Worm (Caenorhabditis elegans) whole organism, young adult: Measurements from ENCODE around the gene tkr-2.

Experiments
- B0019.2 ChIP-seq: fragments of 200-800 bp; sonication (Bioruptor generic); conservative IDR thresholded peaks from 2 replicates; pipeline ENCODE4 v1.3.6; 2022; ENCODE audit warnings: missing genetic modification reagents, missing genetic modification characterization, missing compliant biosample characterization
- B0035.1 ChIP-seq: sonication (generic microtip); optimal IDR thresholded peaks from 2 replicates; lab custom pipeline; 2016; ENCODE audit warnings: missing genetic modification characterization, mild to moderate bottlenecking, missing compliant biosample characterization, missing genotype, missing genetic modification reagents
- B0261.1 ChIP-seq: sonication (generic microtip); optimal IDR thresholded peaks from 2 replicates; lab custom pipeline; 2016; ENCODE audit warnings: mild to moderate bottlenecking, missing genetic modification characterization, moderate library complexity, missing compliant biosample characterization
- F10E7.11 ChIP-seq: sonication (generic microtip); optimal IDR thresholded peaks from 2 replicates; lab custom pipeline; 2017; ENCODE audit warnings: mild to moderate bottlenecking, missing genetic modification characterization, moderate library complexity, missing compliant biosample characterization
- F49E8.2 ChIP-seq: sonication (generic microtip); optimal IDR thresholded peaks from 3 replicates; lab custom pipeline; 2017; ENCODE audit warnings: missing genetic modification characterization, mild to moderate bottlenecking, missing compliant biosample characterization, antibody characterized with exemption, moderate library complexity; ENCODE audit not compliant: insufficient read depth
- F52B5.7 ChIP-seq: sonication (generic microtip); optimal IDR thresholded peaks from 2 replicates; lab custom pipeline; 2016; ENCODE audit warnings: mild to moderate bottlenecking, missing genetic modification characterization, missing compliant biosample characterization
- F57C9.4 ChIP-seq: sonication (generic microtip); optimal IDR thresholded peaks from 2 replicates; lab custom pipeline; 2017; ENCODE audit warnings: mild to moderate bottlenecking, missing genetic modification characterization, missing compliant biosample characterization
- T07F8.4 ChIP-seq: sonication (generic microtip); optimal IDR thresholded peaks from 2 replicates; lab custom pipeline; 2016; ENCODE audit warnings: mild to moderate bottlenecking, missing genetic modification characterization, moderate library complexity, missing compliant biosample characterization
- ZK185.1 ChIP-seq: sonication (generic microtip); optimal IDR thresholded peaks from 2 replicates; lab custom pipeline; 2016; ENCODE audit warnings: mild to moderate bottlenecking, missing genetic modification characterization, missing compliant biosample characterization; ENCODE audit not compliant: poor library complexity, severe bottlenecking
- aptf-2 ChIP-seq: fragments of 200-800 bp; sonication (Bioruptor generic); conservative IDR thresholded peaks from 2 replicates; pipeline ENCODE4 v1.3.6; 2022; ENCODE audit warnings: missing genetic modification reagents, missing genetic modification characterization, missing compliant biosample characterization
- atf-7 ChIP-seq: sonication (generic microtip); optimal IDR thresholded peaks from 2 replicates; lab custom pipeline; 2017; ENCODE audit warnings: mild to moderate bottlenecking, missing genetic modification characterization, missing compliant biosample characterization
- athp-1 ChIP-seq: sonication (generic microtip); optimal IDR thresholded peaks from 2 replicates; lab custom pipeline; 2017; ENCODE audit warnings: mild to moderate bottlenecking, missing genetic modification characterization, missing compliant biosample characterization
- attf-3 ChIP-seq: fragments of 200-800 bp; sonication (Bioruptor generic); conservative IDR thresholded peaks from 2 replicates; pipeline ENCODE4 v1.3.6; 2022; ENCODE audit warnings: missing genetic modification reagents, missing genetic modification characterization, missing compliant biosample characterization
- attf-6 ChIP-seq: fragments of 200-800 bp; sonication (Bioruptor generic); IDR thresholded peaks from 2 replicates; pipeline ENCODE4 v1.3.6; 2022; ENCODE audit warnings: missing genetic modification reagents, missing genetic modification characterization, missing compliant biosample characterization
- cebp-1 ChIP-seq, 2 experiments: fragments of 200-800 bp in 1 of 2; sonication (Bioruptor generic) in 1 of 2; sonication (generic microtip) in 1 of 2; IDR thresholded peaks in 1 of 2; optimal IDR thresholded peaks in 1 of 2; 2 replicates each; pipeline versions ENCODE4 v1.3.6 to Lab custom; 2017 to 2022; ENCODE audit warnings: missing compliant biosample characterization in 2 of 2, missing genetic modification characterization in 2 of 2, mild to moderate bottlenecking in 1 of 2, missing genetic modification reagents in 1 of 2, moderate library complexity in 1 of 2
- ceh-91 ChIP-seq: fragments of 200-800 bp; sonication (Bioruptor generic); IDR thresholded peaks from 2 replicates; pipeline ENCODE4 v1.3.6; 2022; ENCODE audit warnings: missing genetic modification reagents, missing genetic modification characterization, missing compliant biosample characterization
- dpff-1 ChIP-seq: sonication (generic microtip); optimal IDR thresholded peaks from 2 replicates; lab custom pipeline; 2017; ENCODE audit warnings: mild to moderate bottlenecking, missing genetic modification characterization, missing compliant biosample characterization
- egl-44 ChIP-seq: fragments of 200-800 bp; sonication (Bioruptor generic); IDR thresholded peaks from 2 replicates; pipeline ENCODE4 v1.3.6; 2022; ENCODE audit warnings: missing genetic modification reagents, missing genetic modification characterization, missing compliant biosample characterization
- fkh-3 ChIP-seq: sonication (generic microtip); optimal IDR thresholded peaks from 2 replicates; lab custom pipeline; 2016; ENCODE audit warnings: mild to moderate bottlenecking, missing genetic modification characterization, missing compliant biosample characterization
- hmg-1.2 ChIP-seq: fragments of 200-800 bp; sonication (Bioruptor generic); IDR thresholded peaks from 2 replicates; pipeline ENCODE4 v1.3.6; 2022; ENCODE audit warnings: missing genetic modification reagents, missing genetic modification characterization, missing compliant biosample characterization
- hmg-20 ChIP-seq: fragments of 200-800 bp; sonication (Bioruptor generic); IDR thresholded peaks from 2 replicates; pipeline ENCODE4 v1.3.6; 2022; ENCODE audit warnings: missing genetic modification reagents, missing genetic modification characterization, missing compliant biosample characterization
- let-607 ChIP-seq, 2 experiments: fragments of 200-800 bp in 1 of 2; sonication (Bioruptor generic) in 1 of 2; sonication (generic microtip) in 1 of 2; optimal IDR thresholded peaks; 2 replicates each; lab custom pipeline; 2016 to 2018; ENCODE audit warnings: mild to moderate bottlenecking in 2 of 2, missing compliant biosample characterization in 2 of 2, missing genetic modification characterization in 2 of 2, moderate library complexity in 2 of 2, missing genotype in 1 of 2
- lin-40 ChIP-seq: sonication (generic microtip); optimal IDR thresholded peaks from 2 replicates; lab custom pipeline; 2016; ENCODE audit warnings: missing genetic modification characterization, mild to moderate bottlenecking, missing compliant biosample characterization, missing genotype, missing genetic modification reagents
- lin-54 ChIP-seq: fragments of 200-800 bp; sonication (Bioruptor generic); optimal IDR thresholded peaks from 2 replicates; lab custom pipeline; 2018; ENCODE audit warnings: mild to moderate bottlenecking, missing genetic modification characterization, missing compliant biosample characterization
- lir-1 ChIP-seq: fragments of 200-800 bp; sonication (Bioruptor generic); conservative IDR thresholded peaks from 2 replicates; pipeline ENCODE4 v1.3.6; 2022; ENCODE audit warnings: missing genetic modification reagents, missing genetic modification characterization, missing compliant biosample characterization
- madf-10 ChIP-seq: sonication (generic microtip); optimal IDR thresholded peaks from 2 replicates; lab custom pipeline; 2016; ENCODE audit warnings: mild to moderate bottlenecking, missing genetic modification characterization, missing compliant biosample characterization
- mcd-1 ChIP-seq: fragments of 200-800 bp; sonication (Bioruptor generic); IDR thresholded peaks from 2 replicates; pipeline ENCODE4 v1.3.6; 2022; ENCODE audit warnings: missing genetic modification reagents, missing genetic modification characterization, missing compliant biosample characterization
- mel-28 ChIP-seq: sonication (generic microtip); optimal IDR thresholded peaks from 2 replicates; lab custom pipeline; 2016; ENCODE audit warnings: borderline replicate concordance, mild to moderate bottlenecking, missing genetic modification characterization, missing compliant biosample characterization
- mes-4 ChIP-seq: sonication (generic microtip); optimal IDR thresholded peaks from 2 replicates; lab custom pipeline; 2016; ENCODE audit warnings: missing genotype, missing genetic modification characterization, missing compliant biosample characterization
- mxl-1 ChIP-seq: sonication (generic microtip); optimal IDR thresholded peaks from 2 replicates; lab custom pipeline; 2016; ENCODE audit warnings: missing genetic modification characterization, missing compliant biosample characterization
- nfya-1 ChIP-seq: sonication (generic microtip); optimal IDR thresholded peaks from 2 replicates; lab custom pipeline; 2017; ENCODE audit warnings: antibody characterized with exemption, missing compliant biosample characterization, missing genetic modification characterization, borderline replicate concordance; ENCODE audit not compliant: insufficient read depth
- nfyb-1 ChIP-seq: fragments of 200-800 bp; sonication (Bioruptor generic); IDR thresholded peaks from 2 replicates; pipeline ENCODE4 v1.3.6; 2022; ENCODE audit warnings: missing genetic modification reagents, missing genetic modification characterization, missing compliant biosample characterization
- rec-8 ChIP-seq, 2 experiments: sonication (generic microtip); optimal IDR thresholded peaks; 2 replicates each; lab custom pipeline; 2016; ENCODE audit warnings: mild to moderate bottlenecking in 2 of 2, missing genetic modification characterization in 2 of 2, missing genetic modification reagents in 2 of 2, missing genotype in 2 of 2, missing biosample characterization in 1 of 2, missing compliant biosample characterization in 1 of 2, moderate library complexity in 1 of 2
- sdz-38 ChIP-seq: sonication (generic microtip); optimal IDR thresholded peaks from 2 replicates; lab custom pipeline; 2016; ENCODE audit warnings: missing genotype, missing genetic modification characterization, missing compliant biosample characterization
- snpc-1.1 ChIP-seq: sonication (generic microtip); optimal IDR thresholded peaks from 2 replicates; lab custom pipeline; 2017; ENCODE audit warnings: missing genetic modification characterization, mild to moderate bottlenecking, missing compliant biosample characterization, antibody characterized with exemption, moderate library complexity, missing genotype, missing genetic modification reagents; ENCODE audit not compliant: insufficient read depth
- snpc-3.4 ChIP-seq: sonication (generic microtip); optimal IDR thresholded peaks from 2 replicates; lab custom pipeline; 2017; ENCODE audit warnings: missing genetic modification characterization, mild to moderate bottlenecking, missing compliant biosample characterization, antibody characterized with exemption, moderate library complexity, missing genotype, missing genetic modification reagents
- sptf-2 ChIP-seq: fragments of 200-800 bp; sonication (Bioruptor generic); optimal IDR thresholded peaks from 2 replicates; lab custom pipeline; 2018; ENCODE audit warnings: mild to moderate bottlenecking, missing genetic modification characterization, missing compliant biosample characterization
- zfh-2 ChIP-seq: fragments of 200-800 bp; sonication (Bioruptor generic); conservative IDR thresholded peaks from 2 replicates; pipeline ENCODE4 v1.3.6; 2022; ENCODE audit warnings: missing genetic modification reagents, missing genetic modification characterization, missing compliant biosample characterization
- ztf-18 ChIP-seq: sonication (generic microtip); optimal IDR thresholded peaks from 2 replicates; lab custom pipeline; 2016; ENCODE audit warnings: missing genotype, mild to moderate bottlenecking, missing genetic modification characterization, missing compliant biosample characterization
- ztf-6 ChIP-seq: fragments of 200-800 bp; sonication (Bioruptor generic); IDR thresholded peaks from 2 replicates; pipeline ENCODE4 v1.3.6; 2022; ENCODE audit warnings: missing genetic modification reagents, missing genetic modification characterization, missing compliant biosample characterization

The tkr-2 gene

DNA sequence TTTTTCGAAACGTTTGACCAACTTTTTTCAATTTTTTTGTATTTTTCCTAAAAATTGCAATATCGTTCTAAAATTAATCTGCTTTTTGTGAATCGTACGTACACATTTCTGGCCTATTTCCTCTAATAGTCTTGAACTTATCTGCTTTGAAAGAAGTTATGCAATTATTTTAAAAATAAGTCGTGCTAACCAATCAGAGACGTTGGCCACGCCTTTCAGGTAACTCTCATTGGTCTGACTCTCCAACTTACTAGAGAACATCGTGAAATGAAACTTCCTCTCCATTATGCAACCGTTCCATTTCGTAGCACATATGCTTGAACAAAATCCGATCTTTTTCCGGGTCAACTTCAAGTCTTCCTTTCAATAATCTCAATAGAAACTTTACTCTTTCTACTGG is 42.3 kb upstream of the tkr-2 start:
- TF ChIP-seq attf-3 (GFP tag; lab: Robert Waterston, UW): no peak

DNA sequence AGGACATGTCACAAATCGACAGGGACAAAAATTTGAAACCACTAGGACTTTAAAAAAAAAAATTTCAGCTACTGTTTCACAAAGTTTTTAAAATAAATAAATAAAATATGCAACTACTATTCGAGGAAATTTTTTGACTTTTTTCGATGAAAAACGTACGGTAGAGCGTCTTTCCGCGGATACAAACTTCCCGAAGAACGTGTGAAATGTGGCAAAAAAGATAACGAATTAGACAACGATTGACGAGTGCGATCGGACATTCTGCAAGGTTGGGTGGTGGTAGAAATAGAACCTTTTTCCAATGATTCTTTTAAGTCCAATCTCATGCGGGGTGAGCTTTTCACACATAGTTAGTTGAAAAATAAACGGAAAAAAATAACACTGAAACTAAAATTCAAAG is 36.1 kb upstream of the tkr-2 start:
- TF ChIP-seq lin-54 (GFP tag; lab: Kevin White, UChicago) (no peak), mel-28 (no peak)

DNA sequence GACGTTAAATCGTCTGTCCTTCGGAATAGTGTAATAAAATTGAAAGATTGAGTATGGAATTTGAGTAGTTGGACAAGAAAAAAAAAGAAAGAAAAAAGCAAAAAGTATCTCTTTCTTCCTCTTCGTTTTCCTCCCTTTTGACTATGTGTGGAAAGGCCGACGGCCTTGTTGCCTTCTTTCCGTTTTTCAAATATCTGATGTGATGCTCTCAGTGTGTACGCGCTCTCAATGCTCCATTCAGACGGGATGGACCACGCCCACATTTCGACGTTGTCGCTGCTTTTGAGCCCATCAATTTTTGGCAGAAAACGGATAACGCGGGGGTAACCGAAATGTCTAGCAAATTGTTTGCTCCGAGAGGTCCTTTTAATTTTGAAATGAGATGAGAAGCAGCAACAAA is 28.9 kb upstream of the tkr-2 start:
- TF ChIP-seq B0261.1 (tag; lab: Kevin White, UChicago) (no peak), ceh-91 (GFP tag; lab: Robert Waterston, UW) (no peak), madf-10 (tag; lab: Kevin White, UChicago) (no peak), hmg-1.2 (GFP tag; lab: Robert Waterston, UW) (no peak), mel-28 (no peak), F57C9.4 (tag; lab: Kevin White, UChicago) (no peak), snpc-1.1 (no peak), aptf-2 (GFP tag; lab: Robert Waterston, UW) (no peak), athp-1 (tag; lab: Kevin White, UChicago) (no peak), sptf-2 (GFP tag; lab: Kevin White, UChicago) (no peak), ztf-18 (no peak), nfyb-1 (GFP tag; lab: Robert Waterston, UW) (no peak), cebp-1 (GFP tag; IDR thresholded peaks at IDR 0.05; lab: Robert Waterston, UW) (no peak), cebp-1 (tag; optimal IDR thresholded peaks at IDR 0.05; lab: Kevin White, UChicago) (no peak), mes-4 (no peak)

DNA sequence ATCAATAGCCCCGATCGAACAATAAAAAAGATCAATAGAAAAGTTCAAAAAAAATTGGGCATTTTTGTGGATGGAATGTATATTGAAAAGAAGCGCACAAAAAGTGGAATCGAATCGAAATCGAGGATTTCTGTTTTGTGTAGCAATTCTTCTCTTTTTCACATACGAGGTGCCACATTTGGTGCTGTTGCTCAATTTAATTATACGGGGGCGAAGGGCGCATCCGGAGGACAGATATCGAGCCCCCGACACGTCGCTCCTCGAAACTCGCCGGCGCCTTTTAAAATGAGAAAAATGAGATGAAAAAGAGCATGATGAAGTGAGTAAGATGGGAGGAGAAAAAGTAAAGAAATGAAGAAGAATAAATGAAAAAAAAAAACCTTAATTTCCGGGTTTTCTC is 24.5 kb upstream of the tkr-2 start:
- TF ChIP-seq mcd-1 (GFP tag; lab: Robert Waterston, UW) (no peak), attf-6 (GFP tag; lab: Robert Waterston, UW) (no peak), dpff-1 (tag; lab: Kevin White, UChicago) (no peak), T07F8.4 (no peak), let-607 (tag; optimal IDR thresholded peaks at IDR 0.05; lab: Kevin White, UChicago) (no peak), egl-44 (GFP tag; lab: Robert Waterston, UW) (no peak), lin-40 (tag; lab: Kevin White, UChicago) (no peak), atf-7 (tag; lab: Kevin White, UChicago) (no peak), rec-8 (tag; optimal IDR thresholded peaks at IDR 0.05; lab: Kevin White, UChicago) (no peak), F10E7.11 (tag; lab: Kevin White, UChicago) (no peak), fkh-3 (tag; lab: Kevin White, UChicago) (no peak)

DNA sequence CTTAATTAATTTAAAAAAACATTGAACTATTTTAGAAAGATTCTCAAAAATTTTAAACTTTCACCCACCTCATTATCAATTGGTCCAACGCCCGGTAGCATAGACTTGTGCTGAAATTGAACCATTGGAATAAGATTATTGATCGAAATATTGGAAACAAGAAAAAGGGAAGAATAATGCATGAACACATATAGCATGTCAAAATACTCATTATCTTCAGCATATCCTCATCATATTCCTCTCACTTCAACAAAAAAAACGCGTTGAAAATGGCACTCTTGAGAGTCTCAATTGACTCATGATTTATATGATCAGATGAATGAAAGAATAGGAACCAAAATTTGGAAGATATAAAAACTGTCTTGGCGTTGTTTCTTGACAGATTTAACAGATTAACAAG is 18.1 kb upstream of the tkr-2 start, which contains the start of gene unc-77:
Gene unc-77, minus strand, starts transcription at position 101 of the 400 bp plus-strand sequence.
- TF ChIP-seq F49E8.2 (tag; lab: Kevin White, UChicago): no peak
- no peak for TF ChIP-seq nfya-1
- TF ChIP-seq hmg-20 (GFP tag; lab: Robert Waterston, UW): no peak
- no peak for TF ChIP-seq mxl-1 (tag; lab: Kevin White, UChicago)
- no peak for TF ChIP-seq lir-1 (GFP tag; lab: Robert Waterston, UW)
- TF ChIP-seq B0019.2 (GFP tag; lab: Robert Waterston, UW): no peak
- TF ChIP-seq B0035.1 (tag; lab: Kevin White, UChicago): no peak
- no peak for TF ChIP-seq F52B5.7
- no peak for TF ChIP-seq zfh-2 (GFP tag; lab: Robert Waterston, UW)
- TF ChIP-seq ztf-6 (GFP tag; lab: Robert Waterston, UW): no peak
- TF ChIP-seq ZK185.1 (tag; lab: Kevin White, UChicago): no peak
- TF ChIP-seq sdz-38 (tag; lab: Kevin White, UChicago): no peak
- no peak for TF ChIP-seq snpc-3.4 (tag; lab: Kevin White, UChicago)
